Worm (Caenorhabditis elegans) whole organism, L2 larva: ENCODE results near the gene eif-2A.
"Not testable (repeated sequence)": the region's sequence is repeated elsewhere in the genome, so short reads cannot be mapped to it uniquely, and the experiment has no call there.

Source experiments
- elt-1 ChIP-seq: fragments of 150-350 bp; optimal IDR thresholded peaks from 2 replicates; lab custom pipeline; 2014; ENCODE audit warnings: missing biosample characterization, missing genetic modification characterization
- nhr-25 ChIP-seq: fragments of 150-350 bp; sonication (generic microtip); optimal IDR thresholded peaks from 3 replicates; lab custom pipeline; 2014; ENCODE audit warnings: missing biosample characterization, missing genetic modification characterization
- nhr-77 ChIP-seq: fragments of 150-350 bp; optimal IDR thresholded peaks from 2 replicates; lab custom pipeline; 2014; ENCODE audit warnings: missing biosample characterization, missing genetic modification characterization
- skn-1 ChIP-seq: sonication (generic microtip); optimal IDR thresholded peaks from 2 replicates; lab custom pipeline; 2017; ENCODE audit warnings: missing biosample characterization, missing genetic modification characterization
- ztf-11 ChIP-seq: sonication (generic microtip); optimal IDR thresholded peaks from 2 replicates; lab custom pipeline; 2017; ENCODE audit warnings: missing biosample characterization, missing genetic modification characterization

DNA sequence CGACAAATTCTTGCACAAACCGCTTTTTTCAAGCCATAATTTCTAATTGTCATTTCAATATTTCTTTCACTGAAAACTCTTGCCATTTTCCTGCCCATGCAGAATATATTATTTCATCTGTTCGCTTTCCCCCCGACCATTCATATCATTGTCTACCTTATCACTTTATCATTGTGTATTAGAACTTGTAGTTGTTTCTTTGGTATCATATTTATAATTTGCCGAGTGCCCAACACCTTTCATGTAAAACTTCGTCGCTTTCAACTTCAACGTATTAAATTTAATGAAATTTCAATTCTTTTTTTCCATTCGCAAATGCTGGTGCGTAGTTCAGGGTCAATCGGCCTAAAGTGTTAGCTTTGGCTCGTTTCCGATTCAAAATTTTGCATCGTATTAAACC is 26.2 kb downstream of the eif-2A start, which contains the start of gene ZK673.1:
- TF ChIP-seq elt-1; ztf-11 (tag; lab: Kevin White, UChicago); skn-1; nhr-25 (tag; lab: Kevin White, UChicago); nhr-77: not testable (repeated sequence)
